Fruit fly (Drosophila melanogaster) Kc167 (cell line): ENCODE data around the gene CG10650.

Experiments used
- Myc ChIP-seq: fragments of >200 bp; optimal IDR thresholded peaks from 2 replicates; lab custom pipeline; 2017; ENCODE audit warnings: missing external identifiers
- Sin3A ChIP-seq: fragments of >200 bp; optimal IDR thresholded peaks from 2 replicates; lab custom pipeline; 2018; ENCODE audit warnings: missing external identifiers
- h ChIP-seq: fragments of >200 bp; optimal IDR thresholded peaks from 3 replicates; lab custom pipeline; 2018; ENCODE audit warnings: missing external identifiers
- insv ChIP-seq: fragments of >200 bp; optimal IDR thresholded peaks from 3 replicates; lab custom pipeline; 2018; ENCODE audit warnings: missing external identifiers
- psq ChIP-seq: fragments of >200 bp; optimal IDR thresholded peaks from 2 replicates; lab custom pipeline; 2017; ENCODE audit warnings: missing external identifiers
- ttk ChIP-seq: sonication (Bioruptor generic); optimal IDR thresholded peaks from 2 replicates; lab custom pipeline; 2017; ENCODE audit warnings: missing external identifiers

The CG10650 gene

DNA sequence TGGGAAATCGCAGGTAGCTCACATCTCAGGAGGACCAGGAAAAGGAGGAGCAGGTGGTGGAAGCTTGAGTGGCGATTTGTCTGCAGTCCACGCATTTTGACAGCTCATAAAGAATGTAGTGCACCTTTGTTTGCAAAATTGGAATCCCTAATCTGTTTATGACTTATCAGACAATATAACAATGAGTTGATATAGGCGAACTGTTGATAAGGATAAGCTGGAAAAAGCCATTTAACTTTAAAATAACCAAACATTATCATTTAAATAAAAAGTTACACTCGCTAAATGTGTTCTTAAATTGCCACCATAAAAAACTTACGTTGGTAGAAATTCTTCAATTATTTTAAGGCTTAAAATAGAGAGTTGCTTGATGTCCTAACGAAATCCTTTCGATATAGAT is 5.6 kb downstream of the CG10650 start, which contains the start of gene CG15170:
Gene CG15170, minus strand, starts transcription at position 101 of the 400 bp plus-strand sequence.
- TF ChIP-seq insv (no peak), Sin3A (lab: Kevin White, UChicago) (no peak), Myc (no peak), ttk (lab: Kevin White, UChicago) (no peak), psq (lab: Kevin White, UChicago) (no peak), h (lab: Kevin White, UChicago) (no peak)

DNA sequence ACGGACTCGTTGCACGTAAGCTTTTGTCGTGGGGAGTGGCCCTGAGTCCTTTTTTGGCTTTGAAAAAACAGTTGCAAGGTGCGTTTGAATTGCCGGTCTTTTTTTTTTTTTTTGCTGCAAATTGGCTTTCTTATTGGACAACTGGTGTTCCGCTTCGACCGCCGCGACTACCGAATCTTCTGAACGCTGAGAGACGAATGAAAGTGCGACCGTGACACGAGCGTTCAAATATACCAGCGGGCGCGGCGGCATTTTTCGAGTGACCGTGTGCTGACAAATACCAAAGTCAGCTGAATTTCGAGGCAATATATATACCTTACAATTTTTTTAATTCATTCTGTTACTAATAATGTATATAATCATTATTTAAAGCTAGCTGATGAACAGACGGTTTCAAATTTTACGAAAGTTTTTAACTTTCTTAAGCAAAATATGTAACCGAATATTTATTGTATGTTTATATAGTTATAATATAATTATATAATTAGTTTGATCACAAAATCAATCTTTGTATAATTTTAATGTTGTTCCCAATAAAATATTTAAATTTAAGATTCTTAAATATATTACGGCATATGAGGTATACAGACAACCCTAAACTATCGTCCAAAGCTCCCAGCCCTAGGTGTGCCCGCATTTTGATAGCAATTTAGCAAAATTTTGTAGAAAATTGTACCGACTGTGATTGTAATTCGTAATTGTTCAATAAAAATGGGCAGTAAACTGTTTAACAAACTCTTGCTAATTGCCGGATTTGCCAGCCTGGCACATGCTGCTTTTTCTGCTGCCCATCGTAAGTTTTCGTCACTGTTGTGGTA is 8.4 kb downstream of the CG10650 start, which contains the start of the genes Swip-1 and EMC5:
Gene Swip-1, minus strand, starts transcription at position 203 of the 818 bp plus-strand sequence.
Gene EMC5, plus strand, starts transcription at position 630 of the 818 bp plus-strand sequence.
- TF ChIP-seq insv: no peak

DNA sequence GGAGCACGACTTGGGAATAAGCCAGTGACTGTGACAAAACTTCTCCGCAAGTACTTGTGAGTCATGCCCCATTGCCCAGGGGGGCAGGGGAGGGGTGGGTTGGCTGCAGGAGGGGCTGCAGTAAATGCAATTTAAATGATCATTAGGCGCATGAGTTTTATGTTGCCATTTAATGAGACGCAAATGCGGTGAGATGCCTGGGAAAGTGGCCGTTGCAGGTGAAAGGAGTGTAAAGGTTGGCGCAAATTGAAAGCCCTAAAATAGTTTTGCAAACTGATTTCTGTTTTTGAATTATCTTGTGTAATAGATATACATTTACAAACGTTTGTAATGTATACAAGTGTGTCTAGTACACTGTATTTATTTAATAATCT is 9.6 kb downstream of the CG10650 start:
- TF ChIP-seq ttk (lab: Kevin White, UChicago) (peak; percentile 92), psq (lab: Kevin White, UChicago) (no peak)

DNA sequence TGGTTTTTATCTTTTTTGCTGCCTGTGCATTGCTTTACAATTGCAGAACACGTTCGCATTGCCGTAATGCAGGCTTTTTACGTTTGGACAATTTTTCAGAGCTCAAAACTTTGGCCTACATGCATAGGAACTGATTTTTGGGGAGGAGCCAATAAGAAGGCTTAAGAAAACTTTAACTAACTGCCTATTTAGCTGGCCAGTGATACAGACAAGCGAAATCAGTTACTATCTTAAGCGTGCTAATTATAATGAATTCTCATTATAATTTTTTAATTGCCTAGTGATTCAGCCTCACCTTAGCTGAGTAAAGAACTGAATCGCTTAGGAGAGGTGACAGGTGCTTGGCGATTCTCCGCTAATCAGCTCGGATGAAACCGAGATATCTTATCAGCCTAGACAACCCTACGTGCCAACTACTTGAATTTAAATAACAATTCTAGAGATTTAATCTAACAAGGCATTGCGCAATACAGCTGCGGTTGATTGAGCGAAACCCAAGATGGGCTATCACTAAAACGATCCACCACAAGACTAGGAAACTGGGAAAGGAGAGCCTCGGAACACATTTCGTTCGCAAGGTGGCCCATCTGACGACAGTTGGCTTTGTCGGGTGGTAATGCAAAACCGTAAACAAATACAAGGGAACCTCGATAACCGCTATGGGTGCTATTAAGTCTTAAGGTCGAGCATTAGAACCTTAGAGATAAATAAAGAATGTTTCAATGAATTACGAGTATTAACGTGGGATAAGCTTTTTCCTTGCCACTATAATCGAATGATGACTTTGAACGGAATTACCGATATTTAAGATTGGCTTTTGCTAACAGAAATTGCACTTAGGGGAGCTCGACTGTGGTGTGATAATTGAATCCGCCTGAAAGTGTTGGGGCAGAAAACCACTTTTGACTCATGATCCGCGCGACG is 10.3 kb downstream of the CG10650 start:
- TF ChIP-seq Sin3A (lab: Kevin White, UChicago) (no peak), h (lab: Kevin White, UChicago) (no peak), psq (lab: Kevin White, UChicago) (no peak), ttk (lab: Kevin White, UChicago) (no peak), insv (no peak), Myc (no peak)

DNA sequence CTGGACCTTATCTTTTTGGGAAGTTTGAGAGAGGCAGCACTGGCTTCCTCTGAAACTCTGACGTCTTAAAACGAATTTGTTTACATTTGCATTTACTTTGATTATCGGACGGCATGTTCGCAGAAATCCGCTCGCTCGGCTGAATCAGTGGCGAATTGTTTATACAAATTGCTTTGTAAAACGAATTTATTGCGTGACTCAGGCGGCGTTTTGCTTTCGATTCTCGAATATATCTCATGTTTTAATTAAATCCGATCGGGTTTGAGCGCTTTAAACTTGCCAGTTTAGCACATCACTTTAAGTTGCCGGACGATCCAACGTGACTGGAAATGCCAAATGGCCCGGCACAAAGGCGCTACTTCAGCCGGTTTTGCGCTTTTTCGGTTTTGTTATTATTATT is 11.6 kb downstream of the CG10650 start:
- TF ChIP-seq ttk (lab: Kevin White, UChicago) (no peak), Myc (no peak), Sin3A (lab: Kevin White, UChicago) (no peak), h (lab: Kevin White, UChicago) (no peak), psq (lab: Kevin White, UChicago) (no peak), insv (no peak)

DNA sequence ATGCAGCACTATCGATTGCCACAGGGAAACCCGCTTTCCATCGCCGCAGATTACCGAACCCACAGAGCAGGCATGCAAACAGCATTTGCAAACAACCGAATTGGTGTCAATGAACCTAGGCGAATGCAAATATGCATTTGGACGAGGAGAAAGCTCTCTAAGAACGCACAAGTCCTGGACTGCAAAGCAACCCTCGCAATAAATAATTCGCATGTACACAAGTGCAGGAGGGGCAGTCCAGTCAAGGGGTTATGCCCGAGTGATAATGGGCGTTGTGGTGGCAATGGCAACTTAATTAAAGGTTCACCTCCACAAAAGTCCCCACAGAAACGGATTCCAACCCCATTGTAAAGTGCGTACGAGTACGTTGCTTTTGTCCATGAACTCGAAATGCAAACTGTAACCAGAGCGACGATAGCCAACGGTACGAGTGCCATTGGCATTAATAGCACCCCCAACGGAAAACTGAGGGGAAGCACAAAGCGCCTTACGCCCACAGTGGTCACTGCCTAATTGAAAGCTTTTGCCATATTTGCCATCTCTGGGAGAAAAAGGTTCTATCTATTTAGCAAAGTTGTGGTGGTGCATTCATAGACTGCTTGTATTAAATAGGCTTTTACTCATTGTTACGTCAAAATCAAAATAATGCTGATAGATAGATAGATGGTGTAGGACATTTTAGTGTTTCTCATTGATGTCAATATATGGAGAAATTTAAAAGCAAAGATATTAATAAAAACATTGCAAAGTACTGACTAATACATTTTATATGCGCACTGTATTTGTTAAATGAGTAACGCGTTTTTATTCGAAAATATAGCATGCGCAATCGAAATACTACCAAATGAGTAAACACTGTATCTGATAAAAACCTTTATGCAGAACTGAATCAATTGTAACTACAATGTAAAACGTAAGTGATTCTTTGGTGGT is 12.6 kb downstream of the CG10650 start:
- TF ChIP-seq ttk (lab: Kevin White, UChicago): no peak
- TF ChIP-seq Myc: no peak
- no peak for TF ChIP-seq psq (lab: Kevin White, UChicago)
- TF ChIP-seq Sin3A (lab: Kevin White, UChicago): no peak
- TF ChIP-seq insv: no peak
- no peak for TF ChIP-seq h (lab: Kevin White, UChicago)

DNA sequence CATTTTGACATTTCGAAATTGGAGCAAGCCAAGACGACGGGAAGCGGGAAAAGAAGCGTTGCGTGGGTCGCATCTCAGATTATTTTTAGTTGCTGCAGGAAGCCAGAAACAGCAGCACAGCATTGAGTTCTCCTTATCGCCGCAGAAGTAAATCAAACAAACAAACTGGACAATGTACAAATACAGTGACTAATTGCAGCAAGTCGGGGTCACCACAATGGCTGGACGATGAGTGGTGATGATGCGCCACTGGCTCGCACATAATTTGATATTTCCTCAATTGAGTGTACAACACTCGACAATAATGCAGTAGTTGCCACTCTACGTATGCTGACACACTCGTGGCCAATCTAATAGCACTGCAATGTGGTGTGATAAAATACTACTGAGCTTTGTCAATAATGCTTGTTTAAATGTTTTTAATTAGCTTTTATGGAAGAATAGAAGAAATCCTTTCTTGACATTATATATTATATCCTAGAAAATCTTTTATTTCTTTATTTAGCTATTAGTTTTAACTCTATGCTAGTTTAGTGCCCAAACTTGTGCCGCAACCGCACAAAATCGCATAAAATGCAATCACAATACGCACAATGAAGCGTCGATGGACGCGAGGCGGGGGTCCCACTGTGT is 13.7 kb downstream of the CG10650 start:
- TF ChIP-seq Myc (no peak), Sin3A (lab: Kevin White, UChicago) (no peak), psq (lab: Kevin White, UChicago) (no peak), insv (no peak), ttk (lab: Kevin White, UChicago) (no peak), h (lab: Kevin White, UChicago) (no peak)

DNA sequence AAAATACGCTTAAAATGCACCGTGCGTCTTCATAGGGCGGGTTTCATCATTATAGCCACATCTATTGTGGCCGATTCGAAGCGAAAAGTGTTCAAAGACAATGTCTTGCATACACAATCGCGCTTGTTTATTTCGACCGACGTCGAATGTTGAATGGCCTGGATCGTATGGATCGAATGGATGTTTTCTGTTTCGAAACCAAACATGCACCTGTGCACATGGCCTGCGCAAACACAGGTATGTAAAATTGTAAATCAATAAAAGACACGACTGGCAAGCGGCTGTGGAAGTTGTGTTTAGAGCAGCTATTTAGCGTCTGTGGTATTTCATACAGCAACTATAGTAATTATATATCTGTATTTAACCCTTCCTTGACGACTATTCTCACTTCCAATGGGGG is 14.2 kb downstream of the CG10650 start:
- no peak for TF ChIP-seq psq (lab: Kevin White, UChicago)
- no peak for TF ChIP-seq ttk (lab: Kevin White, UChicago)
- no peak for TF ChIP-seq Myc
- TF ChIP-seq Sin3A (lab: Kevin White, UChicago): no peak
- no peak for TF ChIP-seq insv
- TF ChIP-seq h (lab: Kevin White, UChicago): no peak

DNA sequence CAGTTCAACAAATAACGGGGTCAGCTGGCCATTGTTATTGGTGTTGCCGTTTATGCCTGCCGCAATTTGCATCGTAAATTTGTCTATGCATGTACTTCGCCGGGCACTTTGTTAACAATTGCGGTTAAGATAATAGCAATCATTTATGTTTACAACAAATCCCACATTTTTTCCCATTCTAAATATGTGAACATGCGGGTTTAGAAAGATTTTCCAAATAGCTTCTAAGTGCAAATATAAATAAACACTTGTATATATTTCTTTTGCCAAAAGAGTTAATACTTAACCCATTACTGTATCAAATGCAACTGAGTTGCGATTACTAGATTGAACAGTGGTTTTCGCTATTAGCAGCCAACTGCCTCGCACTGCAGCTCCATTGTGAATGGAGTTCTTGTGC is 14.8 kb downstream of the CG10650 start:
- no peak for TF ChIP-seq h (lab: Kevin White, UChicago)
- no peak for TF ChIP-seq psq (lab: Kevin White, UChicago)
- TF ChIP-seq Myc: no peak
- no peak for TF ChIP-seq ttk (lab: Kevin White, UChicago)
- no peak for TF ChIP-seq Sin3A (lab: Kevin White, UChicago)
- TF ChIP-seq insv: no peak

DNA sequence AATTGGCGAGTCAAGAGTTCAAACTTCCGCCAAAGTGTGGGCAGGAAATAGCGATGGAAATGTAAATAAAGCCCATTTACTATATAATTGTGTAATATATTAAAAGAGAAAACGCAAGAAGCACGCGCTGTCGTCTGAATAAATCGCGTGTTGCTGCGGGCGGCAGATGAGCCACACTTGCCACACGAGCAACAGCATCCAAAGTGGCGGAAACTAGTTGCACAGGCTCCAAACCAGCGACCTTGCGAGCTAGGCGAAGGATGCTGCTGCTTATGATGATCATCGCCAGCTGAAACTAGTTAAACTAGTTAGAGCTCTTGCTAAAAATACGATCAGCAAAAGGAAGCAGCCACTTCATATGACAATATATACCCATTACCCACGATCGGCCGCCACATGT is 16.3 kb downstream of the CG10650 start:
- TF ChIP-seq Sin3A (lab: Kevin White, UChicago) (no peak), psq (lab: Kevin White, UChicago) (no peak), h (lab: Kevin White, UChicago) (no peak), Myc (no peak), ttk (lab: Kevin White, UChicago) (no peak), insv (no peak)

DNA sequence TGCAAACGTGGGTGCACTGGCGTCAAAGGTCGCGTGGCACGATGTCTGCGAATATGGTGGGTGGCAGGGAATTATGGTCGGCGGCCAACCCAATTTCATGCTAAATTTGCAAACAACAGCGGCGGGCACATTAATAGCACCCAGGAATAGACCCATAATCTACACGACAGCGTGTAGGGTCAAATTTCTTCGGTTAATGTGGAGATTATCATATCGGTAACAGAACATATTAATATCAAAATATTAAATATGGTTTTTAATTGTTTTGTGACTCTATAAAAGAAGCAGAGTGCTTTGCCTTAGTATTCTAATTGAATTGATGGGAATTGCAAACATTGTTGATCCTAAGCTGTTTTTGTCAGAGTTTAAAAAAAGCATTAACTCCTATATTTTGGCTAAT is 16.8 kb downstream of the CG10650 start:
- TF ChIP-seq Myc (no peak), Sin3A (lab: Kevin White, UChicago) (no peak), ttk (lab: Kevin White, UChicago) (no peak), insv (no peak), psq (lab: Kevin White, UChicago) (no peak)
